Fruit fly (Drosophila melanogaster) whole organism, adult: ENCODE data around the gene CG31156.

ENCODE experiments used
- CG11617 ChIP-seq: fragments of 200-800 bp; sonication (Bioruptor generic); optimal IDR thresholded peaks from 2 replicates; lab custom pipeline; 2017; ENCODE audit warnings: mild to moderate bottlenecking, missing biosample characterization, missing genetic modification reagents, missing genetic modification characterization
- CG12768 ChIP-seq: fragments of 200-800 bp; sonication (Bioruptor generic); optimal IDR thresholded peaks from 2 replicates; lab custom pipeline; 2017; ENCODE audit warnings: missing biosample characterization, missing genetic modification characterization, mild to moderate bottlenecking, moderate library complexity, missing genetic modification reagents
- CG14711 ChIP-seq: fragments of 200-800 bp; sonication (Bioruptor generic); optimal IDR thresholded peaks from 2 replicates; lab custom pipeline; 2018; ENCODE audit warnings: missing biosample characterization, mild to moderate bottlenecking, missing genetic modification characterization, moderate library complexity
- CG1620 ChIP-seq: fragments of 200-800 bp; sonication (Bioruptor generic); optimal IDR thresholded peaks from 2 replicates; lab custom pipeline; 2016; ENCODE audit warnings: missing biosample characterization, missing genetic modification characterization
- CG33017 ChIP-seq: fragments of 200-800 bp; sonication (Bioruptor generic); optimal IDR thresholded peaks from 2 replicates; lab custom pipeline; 2018; ENCODE audit warnings: missing biosample characterization, mild to moderate bottlenecking, missing genetic modification characterization, moderate library complexity
- CG5204 ChIP-seq: fragments of 200-800 bp; sonication (Bioruptor generic); optimal IDR thresholded peaks from 2 replicates; lab custom pipeline; 2016; ENCODE audit warnings: missing biosample characterization, missing genetic modification characterization
- CG7045 ChIP-seq: fragments of 200-800 bp; sonication (Bioruptor generic); optimal IDR thresholded peaks from 2 replicates; lab custom pipeline; 2017; ENCODE audit warnings: missing biosample characterization, mild to moderate bottlenecking, missing genetic modification characterization
- CG7101 ChIP-seq: fragments of 200-800 bp; sonication (Bioruptor generic); optimal IDR thresholded peaks from 2 replicates; lab custom pipeline; 2018; ENCODE audit warnings: missing biosample characterization, mild to moderate bottlenecking, missing genetic modification characterization, moderate library complexity
- Clk ChIP-seq: fragments of 200-800 bp; sonication (Bioruptor generic); optimal IDR thresholded peaks from 2 replicates; lab custom pipeline; 2017; ENCODE audit warnings: missing biosample characterization, missing genetic modification characterization
- Crg-1 ChIP-seq: fragments of 200-800 bp; sonication (Bioruptor generic); optimal IDR thresholded peaks from 2 replicates; lab custom pipeline; 2016; ENCODE audit warnings: missing biosample characterization, missing genetic modification characterization
- Hr96 ChIP-seq: fragments of 200-800 bp; sonication (Bioruptor generic); optimal IDR thresholded peaks from 2 replicates; lab custom pipeline; 2016; ENCODE audit warnings: missing biosample characterization, missing genetic modification characterization
- Mnt ChIP-seq: fragments of 200-800 bp; sonication (Bioruptor generic); optimal IDR thresholded peaks from 2 replicates; lab custom pipeline; 2016; ENCODE audit warnings: missing biosample characterization, mild to moderate bottlenecking, missing genetic modification characterization
- bab1 ChIP-seq: fragments of 200-800 bp; sonication (Bioruptor generic); optimal IDR thresholded peaks from 3 replicates; lab custom pipeline; 2019; ENCODE audit warnings: missing biosample characterization, mild to moderate bottlenecking, missing genetic modification characterization, moderate library complexity
- cic ChIP-seq: fragments of 200-800 bp; sonication (Bioruptor generic); optimal IDR thresholded peaks from 2 replicates; lab custom pipeline; 2017; ENCODE audit warnings: missing biosample characterization, mild to moderate bottlenecking, missing genetic modification characterization, moderate library complexity
- cnc ChIP-seq, 2 experiments: fragments of >200 bp; optimal IDR thresholded peaks; 2 replicates each; lab custom pipeline; 2017
- kay ChIP-seq: fragments of 200-800 bp; sonication (Bioruptor generic); peaks from one replicate; lab custom pipeline; 2016; ENCODE audit warnings: missing biosample characterization, missing genetic modification characterization, borderline replicate concordance
- ovo ChIP-seq: fragments of 200-800 bp; sonication (Bioruptor generic); optimal IDR thresholded peaks from 2 replicates; lab custom pipeline; 2016; ENCODE audit warnings: missing biosample characterization, missing genetic modification characterization
- pad ChIP-seq: fragments of 200-800 bp; sonication (Bioruptor generic); optimal IDR thresholded peaks from 3 replicates; lab custom pipeline; 2017; ENCODE audit warnings: missing biosample characterization, missing genetic modification characterization, mild to moderate bottlenecking, moderate library complexity, missing genetic modification reagents
- tj ChIP-seq: fragments of 200-800 bp; sonication (Bioruptor generic); optimal IDR thresholded peaks from 3 replicates; lab custom pipeline; 2017; ENCODE audit warnings: missing biosample characterization, mild to moderate bottlenecking, missing genetic modification characterization, moderate library complexity
- toe ChIP-seq: fragments of 200-800 bp; sonication (Bioruptor generic); optimal IDR thresholded peaks from 2 replicates; lab custom pipeline; 2016; ENCODE audit warnings: missing biosample characterization, missing genetic modification characterization

CG31156 gene

DNA sequence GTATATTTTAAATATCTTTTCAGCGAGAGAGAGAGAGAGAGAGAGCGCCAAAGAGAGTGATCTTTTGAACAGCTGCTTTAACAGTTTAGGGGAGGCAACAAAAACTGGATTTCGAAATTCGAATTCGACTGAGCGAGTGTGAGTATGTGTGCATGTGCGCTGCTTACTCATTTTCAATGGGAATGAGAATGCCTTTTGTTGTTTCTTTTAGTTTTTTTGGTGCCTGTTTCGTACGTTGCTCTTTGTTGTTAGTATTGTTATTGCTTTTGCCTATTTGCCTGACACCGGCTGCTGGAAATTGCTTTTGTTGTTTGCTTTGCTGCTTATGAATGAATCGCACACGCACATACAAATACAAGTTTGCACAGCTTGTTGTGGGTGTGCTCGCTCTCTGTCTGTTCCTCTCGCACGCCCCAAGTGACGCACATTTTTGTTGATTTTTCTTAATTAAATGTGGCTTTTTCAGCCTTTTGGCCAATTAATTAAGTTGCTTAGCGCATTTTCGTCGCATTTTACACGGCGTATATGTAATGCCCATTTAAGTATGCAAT is 13.5 kb upstream of the CG31156 start:
- TF ChIP-seq Mnt (GFP tag; lab: Kevin White, UChicago), result peak; percentile 38
- no peak for TF ChIP-seq ovo (GFP tag; lab: Kevin White, UChicago)
- TF ChIP-seq cic, result peak; percentile 98
- TF ChIP-seq Crg-1 (GFP tag; lab: Kevin White, UChicago), result no peak
- TF ChIP-seq tj (GFP tag; lab: Kevin White, UChicago), result peak; percentile 48
- peak; percentile 98 for TF ChIP-seq kay (GFP tag; lab: Kevin White, UChicago)
- no peak for TF ChIP-seq CG33017 (tag; lab: Kevin White, UChicago)
- TF ChIP-seq CG11617 (GFP tag; lab: Kevin White, UChicago), result peak; percentile 51
- TF ChIP-seq Hr96 (GFP tag; lab: Kevin White, UChicago), result no peak
- no peak for TF ChIP-seq Clk (GFP tag; lab: Kevin White, UChicago)
- TF ChIP-seq bab1, result no peak
- TF ChIP-seq CG1620 (GFP tag; lab: Kevin White, UChicago), result no peak
- no peak for TF ChIP-seq cnc (optimal IDR thresholded peaks at IDR 0.05; lab: Kevin White, UChicago)
- TF ChIP-seq toe (GFP tag; lab: Kevin White, UChicago), result no peak
- TF ChIP-seq pad, result peak; percentile 77
- peak; percentile 64 for TF ChIP-seq CG7045 (GFP tag; lab: Kevin White, UChicago)
- TF ChIP-seq CG5204 (GFP tag; lab: Kevin White, UChicago), result no peak
- TF ChIP-seq CG7101 (tag; lab: Kevin White, UChicago), result peak; percentile 26
- peak; percentile 3 for TF ChIP-seq CG14711
- TF ChIP-seq CG12768, result peak; percentile 75

DNA sequence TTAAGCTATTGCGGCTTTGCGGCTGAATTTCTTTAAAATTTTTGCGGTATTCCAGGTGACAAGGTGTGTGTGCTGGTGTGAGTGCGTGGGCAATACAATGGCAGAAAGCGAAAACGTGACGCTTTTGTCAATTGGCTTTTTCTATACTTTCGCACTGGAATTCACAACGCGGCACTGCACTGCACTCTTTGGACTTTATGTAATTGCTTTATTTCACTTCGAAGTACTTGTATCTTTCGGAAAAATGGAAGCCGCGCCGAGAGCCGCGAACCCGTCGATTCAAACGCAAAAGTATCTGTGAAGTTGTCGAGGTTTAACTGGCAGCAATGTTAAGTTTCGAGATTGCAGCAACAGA is 12.9 kb upstream of the CG31156 start:
- peak; percentile 38 for TF ChIP-seq CG12768
- no peak for TF ChIP-seq ovo (GFP tag; lab: Kevin White, UChicago)

DNA sequence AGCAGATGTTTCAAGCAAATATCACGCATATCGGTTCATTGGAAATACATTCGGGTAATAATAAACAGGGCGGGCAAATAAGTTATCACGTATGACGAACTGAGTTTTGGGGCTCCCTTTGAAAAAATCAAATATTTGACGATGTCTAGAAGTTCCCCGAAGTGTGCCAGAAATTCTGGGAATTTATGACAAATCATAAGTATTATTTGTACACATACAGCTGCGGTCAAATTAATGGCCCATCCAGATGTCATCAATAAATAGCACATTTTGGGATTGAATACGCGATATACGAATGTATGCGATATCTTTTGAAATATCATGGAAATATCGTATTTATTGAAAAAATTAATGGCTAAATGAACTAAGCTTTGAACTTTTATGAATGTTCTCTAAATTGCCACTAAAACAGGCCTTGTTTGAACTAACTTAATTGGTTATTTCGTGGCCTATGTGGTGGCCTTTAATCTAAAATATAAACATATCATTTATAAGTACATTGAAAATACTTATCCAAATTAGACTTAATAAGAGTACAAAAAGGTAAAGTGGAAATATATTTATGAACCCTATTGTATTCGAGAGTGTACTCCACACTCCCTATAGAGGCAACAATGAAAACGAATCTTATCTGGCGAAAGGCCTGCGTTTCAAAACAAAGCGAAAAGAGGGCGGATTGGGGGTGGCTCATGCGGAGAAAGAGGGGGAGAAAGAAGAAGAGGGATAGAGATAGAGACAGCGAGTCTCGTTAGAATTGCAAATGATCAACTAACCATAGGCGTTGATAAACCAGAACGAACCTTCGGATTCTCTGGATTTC is 12.3 kb upstream of the CG31156 start:
- TF ChIP-seq CG1620 (GFP tag; lab: Kevin White, UChicago) (no peak), CG12768 (no peak), CG14711 (peak; percentile 31), toe (GFP tag; lab: Kevin White, UChicago) (no peak), cic (no peak), bab1 (peak; percentile 9), Hr96 (GFP tag; lab: Kevin White, UChicago) (no peak), Mnt (GFP tag; lab: Kevin White, UChicago) (no peak), pad (no peak), tj (GFP tag; lab: Kevin White, UChicago) (no peak), CG7101 (tag; lab: Kevin White, UChicago) (peak; percentile 19), CG11617 (GFP tag; lab: Kevin White, UChicago) (no peak), kay (GFP tag; lab: Kevin White, UChicago) (no peak), Clk (GFP tag; lab: Kevin White, UChicago) (no peak), CG7045 (GFP tag; lab: Kevin White, UChicago) (no peak), CG5204 (GFP tag; lab: Kevin White, UChicago) (peak; percentile 12), ovo (GFP tag; lab: Kevin White, UChicago) (no peak), cnc (optimal IDR thresholded peaks at IDR 0.05; lab: Kevin White, UChicago) (no peak)

DNA sequence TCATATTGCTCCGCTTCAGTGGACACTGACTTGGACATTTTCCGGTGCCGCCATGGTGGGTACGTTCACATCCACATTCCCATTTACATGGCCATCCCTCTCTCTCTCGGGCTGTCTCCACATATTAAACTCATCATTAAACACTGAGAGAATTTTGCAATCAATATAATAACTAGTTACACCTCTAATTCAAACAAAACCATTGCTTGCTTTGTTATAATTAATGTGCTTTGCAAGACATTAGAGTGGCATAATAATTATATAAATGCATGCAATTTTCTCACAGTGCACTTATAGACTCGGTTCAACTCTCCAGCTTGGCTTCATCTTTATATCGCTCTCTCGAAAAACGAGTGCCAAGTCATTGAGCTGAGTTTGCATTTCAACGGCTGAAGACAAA is 11.3 kb upstream of the CG31156 start:
- TF ChIP-seq kay (GFP tag; lab: Kevin White, UChicago) (no peak), CG12768 (no peak), Mnt (GFP tag; lab: Kevin White, UChicago) (no peak), Crg-1 (GFP tag; lab: Kevin White, UChicago) (no peak), pad (no peak), CG7045 (GFP tag; lab: Kevin White, UChicago) (no peak), CG5204 (GFP tag; lab: Kevin White, UChicago) (no peak), ovo (GFP tag; lab: Kevin White, UChicago) (no peak), Clk (GFP tag; lab: Kevin White, UChicago) (no peak), CG1620 (GFP tag; lab: Kevin White, UChicago) (no peak), CG14711 (peak; percentile 51), bab1 (peak; percentile 69), cnc (optimal IDR thresholded peaks at IDR 0.05; lab: Kevin White, UChicago) (peak in 1 of 2 experiments; percentile 3), Hr96 (GFP tag; lab: Kevin White, UChicago) (no peak), CG11617 (GFP tag; lab: Kevin White, UChicago) (no peak), CG7101 (tag; lab: Kevin White, UChicago) (peak; percentile 32), CG33017 (tag; lab: Kevin White, UChicago) (no peak), toe (GFP tag; lab: Kevin White, UChicago) (no peak), tj (GFP tag; lab: Kevin White, UChicago) (peak; percentile 82), cic (no peak)

DNA sequence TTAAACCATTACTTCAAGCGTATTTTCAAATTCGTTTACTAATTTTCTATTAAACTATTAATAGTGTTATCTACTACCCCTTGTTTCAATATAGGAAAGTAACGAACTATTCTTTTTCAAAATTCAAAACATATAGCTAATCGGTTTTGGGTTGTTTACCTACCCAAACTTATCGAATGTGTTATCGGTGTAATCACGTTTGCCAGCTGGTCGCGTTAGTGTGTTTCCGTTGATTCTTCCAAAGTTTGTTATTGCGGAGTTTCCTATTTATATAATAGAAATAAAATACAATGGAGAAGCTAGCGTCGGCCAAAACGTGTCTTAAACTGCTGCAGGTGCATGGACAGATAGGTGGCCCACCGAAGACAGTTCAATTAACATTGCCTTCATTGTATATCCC is 4.8 kb upstream of the CG31156 start, which contains the start of gene mRpL45:
Gene mRpL45, plus strand, starts transcription at position 213 of the 400 bp plus-strand sequence.
- TF ChIP-seq CG11617 (GFP tag; lab: Kevin White, UChicago) (no peak), pad (no peak), cnc (optimal IDR thresholded peaks at IDR 0.05; lab: Kevin White, UChicago) (no peak), bab1 (peak; percentile 12), Crg-1 (GFP tag; lab: Kevin White, UChicago) (no peak), Clk (GFP tag; lab: Kevin White, UChicago) (no peak), Mnt (GFP tag; lab: Kevin White, UChicago) (peak; percentile 24), CG1620 (GFP tag; lab: Kevin White, UChicago) (no peak)
